Worm (Caenorhabditis elegans) whole organism, late embryonic: ENCODE data around the gene ttr-44.

ENCODE experiments used
- ceh-6 ChIP-seq: fragments of 200-800 bp; sonication (Bioruptor generic); optimal IDR thresholded peaks from 2 replicates; lab custom pipeline; 2018; ENCODE audit warnings: mild to moderate bottlenecking, missing genetic modification characterization, missing compliant biosample characterization
- ceh-9 ChIP-seq: sonication (generic microtip); optimal IDR thresholded peaks from 2 replicates; lab custom pipeline; 2016; ENCODE audit warnings: mild to moderate bottlenecking, missing genetic modification characterization, inconsistent platforms, missing compliant biosample characterization
- dve-1 ChIP-seq: sonication (generic microtip); optimal IDR thresholded peaks from 2 replicates; lab custom pipeline; 2017; ENCODE audit warnings: antibody characterized with exemption, mild to moderate bottlenecking, missing genetic modification characterization, missing compliant biosample characterization
- sox-4 ChIP-seq: sonication (generic microtip); optimal IDR thresholded peaks from 2 replicates; lab custom pipeline; 2017; ENCODE audit warnings: mild to moderate bottlenecking, missing genetic modification characterization, inconsistent platforms, missing compliant biosample characterization
- tbx-2 ChIP-seq: sonication (generic microtip); optimal IDR thresholded peaks from 2 replicates; lab custom pipeline; 2016; ENCODE audit warnings: missing genetic modification characterization, missing compliant biosample characterization
- ztf-16 ChIP-seq: sonication (generic microtip); optimal IDR thresholded peaks from 2 replicates; lab custom pipeline; 2017; ENCODE audit warnings: missing genetic modification characterization, missing compliant biosample characterization

DNA sequence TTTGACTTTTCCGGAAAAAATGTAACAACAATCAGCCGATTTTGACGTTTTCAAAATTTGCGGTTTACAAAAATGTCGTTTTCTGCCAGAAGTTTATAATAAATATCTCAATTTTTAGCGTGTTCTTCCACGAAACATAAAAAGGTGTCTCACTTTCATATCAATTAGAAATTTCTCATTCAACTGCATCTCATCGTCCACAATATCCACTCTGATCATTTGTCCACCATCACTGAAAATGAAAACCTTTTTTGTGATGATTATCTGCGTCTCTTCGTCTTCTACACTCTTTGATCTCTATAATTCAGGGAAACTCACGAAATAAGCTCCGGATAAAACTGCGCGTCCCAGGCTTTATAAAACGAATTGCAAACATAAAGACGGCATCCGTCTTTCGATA lies 18.0 kb downstream of the ttr-44 start:
- TF ChIP-seq ztf-16 (tag; lab: Kevin White, UChicago) (no peak), tbx-2 (tag; lab: Kevin White, UChicago) (no peak), sox-4 (tag; lab: Kevin White, UChicago) (no peak), ceh-9 (no peak), ceh-6 (GFP tag; lab: Kevin White, UChicago) (no peak), dve-1 (no peak)
